Worm (Caenorhabditis elegans): ENCODE data around the gene srx-60.

ce11 chrV:7420162-7420561 lies 19.5 kb downstream of the srx-60 start, which contains the start of gene srxa-4:
- TF ChIP-seq ama-1 (optimal IDR thresholded peaks at IDR 0.05): no peak
- TF ChIP-seq aly-2 (tag; optimal IDR thresholded peaks at IDR 0.05): no peak
- TF ChIP-seq C34F6.9 (tag; optimal IDR thresholded peaks at IDR 0.05): no peak
- no peak for TF ChIP-seq ztf-4 (tag; optimal IDR thresholded peaks at IDR 0.05)
- TF ChIP-seq R02D3.7 (tag; optimal IDR thresholded peaks at IDR 0.05): no peak
